Fruit fly (Drosophila melanogaster) Kc167 (cell line): ENCODE measurements around the gene CG14431.

Experiments used
- Myc ChIP-seq: fragments of >200 bp; optimal IDR thresholded peaks from 2 replicates; lab custom pipeline; 2017; ENCODE audit warnings: missing external identifiers
- Sin3A ChIP-seq: fragments of >200 bp; optimal IDR thresholded peaks from 2 replicates; lab custom pipeline; 2018; ENCODE audit warnings: missing external identifiers
- h ChIP-seq: fragments of >200 bp; optimal IDR thresholded peaks from 3 replicates; lab custom pipeline; 2018; ENCODE audit warnings: missing external identifiers
- insv ChIP-seq: fragments of >200 bp; optimal IDR thresholded peaks from 3 replicates; lab custom pipeline; 2018; ENCODE audit warnings: missing external identifiers
- psq ChIP-seq: fragments of >200 bp; optimal IDR thresholded peaks from 2 replicates; lab custom pipeline; 2017; ENCODE audit warnings: missing external identifiers
- ttk ChIP-seq: sonication (Bioruptor generic); optimal IDR thresholded peaks from 2 replicates; lab custom pipeline; 2017; ENCODE audit warnings: missing external identifiers

dm6 chrX:6983500-6984320 lies 75.6 kb downstream of the CG14431 start:
- TF ChIP-seq insv (lab: Kevin White, UChicago) (no peak), Myc (lab: Kevin White, UChicago) (no peak), psq (lab: Kevin White, UChicago) (no peak), Sin3A (no peak), h (no peak), ttk (no peak)
